Worm (Caenorhabditis elegans) whole organism, L1 larva: ENCODE measurements around the gene pho-1.

Source experiments
- elt-3 ChIP-seq, 6 experiments: fragments of 150-350 bp in 1 of 6; sonication (generic microtip); optimal IDR thresholded peaks; 2 replicates each; lab custom pipeline; 2017 to 2018; ENCODE audit warnings: missing biosample characterization in 6 of 6, missing genetic modification characterization in 6 of 6, inconsistent platforms in 1 of 6
- lin-15B ChIP-seq: fragments of 150-350 bp; sonication (generic microtip); optimal IDR thresholded peaks from 3 replicates; lab custom pipeline; 2014; ENCODE audit warnings: missing biosample characterization, missing genetic modification characterization
- lin-39 ChIP-seq: fragments of 150-350 bp; optimal IDR thresholded peaks from 2 replicates; lab custom pipeline; 2014; ENCODE audit warnings: missing biosample characterization, missing genetic modification reagents, missing genetic modification characterization
- nhr-12 ChIP-seq: sonication (generic microtip); optimal IDR thresholded peaks from 2 replicates; lab custom pipeline; 2017; ENCODE audit warnings: missing biosample characterization, missing genetic modification characterization
- nhr-28 ChIP-seq: fragments of 150-350 bp; optimal IDR thresholded peaks from 2 replicates; lab custom pipeline; 2014; ENCODE audit warnings: missing biosample characterization, missing genetic modification characterization
- nhr-77 ChIP-seq: fragments of 150-350 bp; optimal IDR thresholded peaks from 2 replicates; lab custom pipeline; 2014; ENCODE audit warnings: missing biosample characterization, missing genetic modification characterization
- snpc-4 ChIP-seq: fragments of 150-350 bp; optimal IDR thresholded peaks from 2 replicates; lab custom pipeline; 2014; ENCODE audit warnings: missing biosample characterization, missing genetic modification characterization
- tbx-2 ChIP-seq: sonication (generic microtip); optimal IDR thresholded peaks from 2 replicates; lab custom pipeline; 2016; ENCODE audit warnings: missing genetic modification characterization, missing compliant biosample characterization
- tlp-1 ChIP-seq: fragments of 150-350 bp; optimal IDR thresholded peaks from 2 replicates; lab custom pipeline; 2014; ENCODE audit warnings: missing biosample characterization, missing genetic modification characterization
- unc-130 ChIP-seq: fragments of 150-350 bp; optimal IDR thresholded peaks from 2 replicates; lab custom pipeline; 2017; ENCODE audit warnings: missing biosample characterization, missing genetic modification characterization, inconsistent platforms

- TF ChIP-seq snpc-4 (tag; lab: Kevin White, UChicago): no peak
- no peak for TF ChIP-seq nhr-77 (tag; lab: Kevin White, UChicago)
- TF ChIP-seq tbx-2 (tag; lab: Kevin White, UChicago): no peak
- TF ChIP-seq elt-3 (tag; optimal IDR thresholded peaks at IDR 0.05; lab: Kevin White, UChicago): no peak
- no peak for TF ChIP-seq tlp-1 (tag; lab: Kevin White, UChicago)
- TF ChIP-seq nhr-28 (tag; lab: Kevin White, UChicago): no peak
- no peak for TF ChIP-seq lin-15B (tag; lab: Kevin White, UChicago)
- TF ChIP-seq unc-130 (tag; lab: Kevin White, UChicago): no peak
- TF ChIP-seq lin-39 (tag; lab: Kevin White, UChicago): no peak
- TF ChIP-seq nhr-12 (tag; lab: Kevin White, UChicago): no peak
Observed at ce11 chrII:5205286-5205685, 30.4 kb downstream of the pho-1 start.
